Worm (Caenorhabditis elegans): Measurements from ENCODE around the gene sru-4.

sru-4 gene

DNA sequence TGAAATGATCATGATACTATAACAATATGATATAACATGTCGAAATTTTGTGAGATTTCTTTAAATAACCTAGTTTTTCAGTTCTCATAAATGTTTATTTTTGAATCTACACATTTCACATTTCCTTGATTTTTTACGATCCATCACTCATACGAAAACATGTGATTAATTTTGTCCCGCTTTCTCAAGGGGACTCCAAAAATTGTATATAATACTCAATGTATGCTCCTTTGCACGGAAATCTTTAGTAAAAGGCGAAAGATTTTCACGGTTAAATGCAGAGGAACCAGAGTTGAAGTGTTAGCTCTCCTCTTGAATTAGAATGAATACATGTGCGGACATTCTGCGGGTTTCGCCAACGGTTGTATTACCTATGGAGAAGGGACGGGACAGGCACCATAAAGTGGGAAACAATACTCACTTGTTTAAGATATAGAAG lies 33.8 kb upstream of the sru-4 start:
- TF ChIP-seq hlh-1 (tag; optimal IDR thresholded peaks at IDR 0.05) (no peak), elt-1 (tag; optimal IDR thresholded peaks at IDR 0.05; ENCODE audit: borderline replicate concordance, insufficient read depth) (no peak), snpc-4 (tag; optimal IDR thresholded peaks at IDR 0.05) (no peak)

DNA sequence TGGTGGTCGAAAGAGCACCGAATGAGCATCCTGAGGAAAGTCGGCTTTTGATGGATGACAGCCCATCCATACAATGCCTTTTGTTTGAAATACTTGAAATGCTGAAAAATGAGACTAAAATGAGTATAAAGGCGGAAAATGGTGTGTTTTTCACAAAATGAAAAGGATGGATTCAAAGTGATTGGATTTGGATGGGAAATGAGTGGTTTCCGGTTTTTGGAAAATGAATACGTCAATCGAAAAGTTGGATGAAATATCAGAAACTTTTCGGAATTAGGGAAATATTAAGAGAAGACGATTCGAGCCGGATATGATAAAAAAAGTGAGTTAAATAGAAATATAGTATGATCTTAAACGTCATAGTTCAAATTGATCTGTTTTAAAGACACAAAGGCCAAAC lies 30.8 kb upstream of the sru-4 start, which contains the start of gene F38E11.6:
F38E11.6 (minus strand) TSS at position 101 of the 400 bp plus-strand sequence.
- TF ChIP-seq mep-1 (tag; optimal IDR thresholded peaks at IDR 0.05), result no peak
- TF ChIP-seq drap-1 (GFP tag; optimal IDR thresholded peaks at IDR 0.05), result no peak
- TF ChIP-seq pha-4 (tag; optimal IDR thresholded peaks at IDR 0.05), result no peak
- no peak for TF ChIP-seq ztf-11 (tag; optimal IDR thresholded peaks at IDR 0.05)
- no peak for TF ChIP-seq elt-3 (tag; optimal IDR thresholded peaks at IDR 0.05)
- TF ChIP-seq nhr-2 (tag; optimal IDR thresholded peaks at IDR 0.05), result no peak
- no peak for TF ChIP-seq tbx-8 (GFP tag; optimal IDR thresholded peaks at IDR 0.05)
- TF ChIP-seq unc-39 (tag; optimal IDR thresholded peaks at IDR 0.05), result no peak
- TF ChIP-seq ceh-39 (tag; optimal IDR thresholded peaks at IDR 0.05), result no peak
- TF ChIP-seq unc-62 (GFP tag; optimal IDR thresholded peaks at IDR 0.05), result no peak
- no peak for TF ChIP-seq ces-1 (GFP tag; optimal IDR thresholded peaks at IDR 0.05)
- TF ChIP-seq mls-2 (tag; optimal IDR thresholded peaks at IDR 0.05), result no peak
- TF ChIP-seq bed-3 (GFP tag; optimal IDR thresholded peaks at IDR 0.05), result no peak
- no peak for TF ChIP-seq ceh-83 (GFP tag; optimal IDR thresholded peaks at IDR 0.05)
- no peak for TF ChIP-seq ceh-43 (GFP tag; optimal IDR thresholded peaks at IDR 0.05)
- TF ChIP-seq snpc-4 (tag; optimal IDR thresholded peaks at IDR 0.05), result no peak
- TF ChIP-seq lsy-2 (tag; optimal IDR thresholded peaks at IDR 0.05), result no peak

DNA sequence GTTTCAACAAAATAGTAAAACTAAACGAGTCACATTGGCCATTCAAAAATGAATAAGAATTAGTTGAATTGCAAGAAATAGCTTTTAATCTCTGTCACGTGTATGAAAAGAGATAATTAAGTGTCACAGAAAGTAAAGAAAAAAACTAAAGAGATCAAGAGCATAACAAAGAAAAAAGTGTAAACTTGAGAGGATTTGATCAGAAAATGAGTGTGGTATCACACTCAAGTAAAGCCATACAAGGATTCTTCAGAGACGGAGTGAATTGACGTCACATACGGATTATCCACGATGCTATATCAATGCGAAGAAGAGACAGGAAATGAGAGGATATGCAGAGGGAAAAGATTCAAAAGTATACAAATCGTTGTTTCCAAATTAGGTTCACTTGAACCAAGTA lies 28.9 kb upstream of the sru-4 start:
- TF ChIP-seq snpc-4 (tag; optimal IDR thresholded peaks at IDR 0.05), result no peak
- no peak for TF ChIP-seq mls-2 (tag; optimal IDR thresholded peaks at IDR 0.05)
- no peak for TF ChIP-seq nhr-2 (tag; optimal IDR thresholded peaks at IDR 0.05)
- TF ChIP-seq sem-2 (GFP tag; optimal IDR thresholded peaks at IDR 0.05), result no peak
- TF ChIP-seq elt-3 (tag; optimal IDR thresholded peaks at IDR 0.05), result no peak
- TF ChIP-seq tbx-8 (GFP tag; optimal IDR thresholded peaks at IDR 0.05), result no peak
- no peak for TF ChIP-seq mep-1 (tag; optimal IDR thresholded peaks at IDR 0.05)
- no peak for TF ChIP-seq mab-5 (tag; optimal IDR thresholded peaks at IDR 0.05)
- no peak for TF ChIP-seq ceh-43 (GFP tag; optimal IDR thresholded peaks at IDR 0.05)
- TF ChIP-seq nhr-28 (tag; optimal IDR thresholded peaks at IDR 0.05), result no peak
- no peak for TF ChIP-seq nhr-237 (tag; optimal IDR thresholded peaks at IDR 0.05)
- TF ChIP-seq unc-62 (GFP tag; optimal IDR thresholded peaks at IDR 0.05), result no peak
- no peak for TF ChIP-seq nhr-12 (tag; optimal IDR thresholded peaks at IDR 0.05)
- TF ChIP-seq hlh-1 (tag; optimal IDR thresholded peaks at IDR 0.05), result no peak
- TF ChIP-seq ztf-11 (tag; optimal IDR thresholded peaks at IDR 0.05), result no peak
- no peak for TF ChIP-seq blmp-1 (tag; optimal IDR thresholded peaks at IDR 0.05)
- TF ChIP-seq lin-32 (GFP tag; optimal IDR thresholded peaks at IDR 0.05), result no peak
- no peak for TF ChIP-seq cnd-1 (tag; optimal IDR thresholded peaks at IDR 0.05)
- no peak for TF ChIP-seq M03D4.4 (tag; optimal IDR thresholded peaks at IDR 0.05)

DNA sequence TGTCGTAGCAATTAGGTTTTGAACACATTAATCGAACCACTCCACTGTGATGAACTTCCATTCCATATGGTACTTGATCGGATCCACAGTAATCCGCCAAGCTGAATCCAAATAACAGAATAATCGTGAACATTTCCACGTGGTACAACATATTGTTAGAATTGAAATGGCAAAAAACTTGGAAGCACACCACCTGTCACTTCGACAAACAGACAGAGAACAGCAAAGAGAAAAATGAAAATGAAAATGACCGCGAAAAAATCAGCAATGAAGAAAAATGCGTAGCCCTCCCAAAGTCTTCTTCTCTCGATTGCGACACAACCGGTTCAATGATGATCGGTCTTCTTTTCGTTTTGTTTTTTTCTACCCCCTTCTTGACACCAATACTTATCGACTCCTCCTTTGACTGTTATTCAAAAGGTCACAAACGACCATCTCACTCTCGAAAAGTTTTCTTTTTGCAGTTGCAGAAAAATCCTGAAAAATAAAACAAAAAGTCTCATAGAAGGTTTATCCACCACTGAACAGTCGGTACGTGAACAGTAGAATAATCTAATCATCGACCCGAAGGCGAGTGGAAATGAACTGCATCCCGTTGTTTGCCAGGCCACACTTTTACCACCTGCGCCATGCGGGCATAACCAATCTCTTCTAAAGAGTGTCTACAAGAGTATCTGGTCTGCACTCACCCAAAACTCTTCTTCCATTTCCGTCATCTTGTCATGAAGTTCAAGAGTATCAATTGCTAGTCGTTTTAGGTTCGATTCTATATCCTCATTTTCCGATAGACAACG lies 20.9 kb upstream of the sru-4 start, which contains the start of gene wrt-3:
wrt-3 (minus strand) TSS at position 322 of the 794 bp plus-strand sequence.
- TF ChIP-seq nhr-28 (tag; optimal IDR thresholded peaks at IDR 0.05), result peak; percentile 65
- TF ChIP-seq M03D4.4 (tag; optimal IDR thresholded peaks at IDR 0.05), result peak; percentile 95
- peak; percentile 94 for TF ChIP-seq lin-32 (GFP tag; optimal IDR thresholded peaks at IDR 0.05)
- TF ChIP-seq pha-4 (tag; optimal IDR thresholded peaks at IDR 0.05), result peak; percentile 42
- TF ChIP-seq zip-8 (tag; optimal IDR thresholded peaks at IDR 0.05), result no peak
- TF ChIP-seq unc-120 (tag; optimal IDR thresholded peaks at IDR 0.05; ENCODE audit: poor library complexity, severe bottlenecking), result peak; percentile 94
- TF ChIP-seq sem-2 (GFP tag; optimal IDR thresholded peaks at IDR 0.05), result peak; percentile 91
- TF ChIP-seq ceh-83 (GFP tag; optimal IDR thresholded peaks at IDR 0.05), result peak; percentile 98
- TF ChIP-seq hlh-1 (tag; optimal IDR thresholded peaks at IDR 0.05), result no peak
- no peak for TF ChIP-seq elt-1 (tag; optimal IDR thresholded peaks at IDR 0.05; ENCODE audit: borderline replicate concordance, insufficient read depth)
- TF ChIP-seq nhr-76 (tag; optimal IDR thresholded peaks at IDR 0.05), result peak; percentile 18
- peak; percentile 58 for TF ChIP-seq ztf-11 (tag; optimal IDR thresholded peaks at IDR 0.05)
- TF ChIP-seq ces-1 (GFP tag; optimal IDR thresholded peaks at IDR 0.05), result no peak
- no peak for TF ChIP-seq blmp-1 (tag; optimal IDR thresholded peaks at IDR 0.05)
- TF ChIP-seq lin-13 (tag; optimal IDR thresholded peaks at IDR 0.05), result peak; percentile 31
- no peak for TF ChIP-seq lsy-2 (tag; optimal IDR thresholded peaks at IDR 0.05)
- TF ChIP-seq mab-5 (tag; optimal IDR thresholded peaks at IDR 0.05), result no peak
- peak; percentile 58 for TF ChIP-seq nhr-12 (tag; optimal IDR thresholded peaks at IDR 0.05)
- TF ChIP-seq ham-2 (GFP tag; optimal IDR thresholded peaks at IDR 0.05), result peak; percentile 91
- peak; percentile 96 for TF ChIP-seq drap-1 (GFP tag; optimal IDR thresholded peaks at IDR 0.05)
- no peak for TF ChIP-seq nhr-2 (tag; optimal IDR thresholded peaks at IDR 0.05)
- no peak for TF ChIP-seq ceh-39 (tag; optimal IDR thresholded peaks at IDR 0.05)
- TF ChIP-seq mls-2 (tag; optimal IDR thresholded peaks at IDR 0.05), result peak; percentile 98
- TF ChIP-seq cnd-1 (tag; optimal IDR thresholded peaks at IDR 0.05), result peak; percentile 96
- TF ChIP-seq elt-3 (tag; optimal IDR thresholded peaks at IDR 0.05), result no peak
- no peak for TF ChIP-seq snpc-4 (tag; optimal IDR thresholded peaks at IDR 0.05)
- peak; percentile 98 for TF ChIP-seq sptf-1 (tag; optimal IDR thresholded peaks at IDR 0.05)
- TF ChIP-seq unc-39 (tag; optimal IDR thresholded peaks at IDR 0.05), result no peak
- peak; percentile 89 for TF ChIP-seq flh-1 (GFP tag; optimal IDR thresholded peaks at IDR 0.05)
- TF ChIP-seq ceh-43 (GFP tag; optimal IDR thresholded peaks at IDR 0.05), result peak; percentile 89
- no peak for TF ChIP-seq mep-1 (tag; optimal IDR thresholded peaks at IDR 0.05)
- no peak for TF ChIP-seq nhr-237 (tag; optimal IDR thresholded peaks at IDR 0.05)
- peak; percentile 27 for TF ChIP-seq unc-62 (GFP tag; optimal IDR thresholded peaks at IDR 0.05)
- TF ChIP-seq tbx-8 (GFP tag; optimal IDR thresholded peaks at IDR 0.05), result peak; percentile 95
- peak; percentile 90 for TF ChIP-seq bed-3 (GFP tag; optimal IDR thresholded peaks at IDR 0.05)
